Worm (Caenorhabditis elegans): ENCODE results near the gene gln-1.

- no peak for TF ChIP-seq nhr-25 (tag; optimal IDR thresholded peaks at IDR 0.05; ENCODE audit: borderline replicate concordance, insufficient read depth)
- TF ChIP-seq Y48G9A.11 (GFP tag; IDR thresholded peaks at IDR 0.05) = no peak
- no peak for TF ChIP-seq fkh-10 (GFP tag; optimal IDR thresholded peaks at IDR 0.05)
- no peak for TF ChIP-seq mxl-3 (GFP tag; optimal IDR thresholded peaks at IDR 0.05)
- TF ChIP-seq F49E8.2 (tag; optimal IDR thresholded peaks at IDR 0.05; ENCODE audit: borderline replicate concordance) = no peak
- no peak for TF ChIP-seq ceh-44 (GFP tag; IDR thresholded peaks at IDR 0.05)
- TF ChIP-seq mdt-29 (GFP tag; IDR thresholded peaks at IDR 0.05) = no peak
These were observed 33.1 kb upstream of the gln-1 start for ce11 chrX:6024977-6025376.
